Fruit fly (Drosophila melanogaster) whole organism, embryonic: ENCODE results near the gene qjt.

ENCODE experiments used
- CG10654 ChIP-seq: fragments of 200-800 bp; sonication (Bioruptor generic); optimal IDR thresholded peaks from 2 replicates; lab custom pipeline; 2016; ENCODE audit warnings: missing biosample characterization, missing genetic modification characterization
- CG10959 ChIP-seq: fragments of 200-800 bp; sonication (Bioruptor generic); IDR thresholded peaks from 2 replicates; pipeline ENCODE4 v1.3.6; 2022; ENCODE audit warnings: missing biosample characterization, missing genetic modification characterization
- CG12219 ChIP-seq: fragments of 200-800 bp; sonication (Bioruptor generic); optimal IDR thresholded peaks from 3 replicates; lab custom pipeline; 2018; ENCODE audit warnings: missing biosample characterization, mild to moderate bottlenecking, missing genetic modification characterization
- CG12942 ChIP-seq: fragments of 200-800 bp; sonication (Bioruptor generic); optimal IDR thresholded peaks from 3 replicates; lab custom pipeline; 2016; ENCODE audit warnings: missing biosample characterization, missing genetic modification characterization
- CG13296 ChIP-seq: fragments of 200-800 bp; sonication (Bioruptor generic); optimal IDR thresholded peaks from 3 replicates; lab custom pipeline; 2018; ENCODE audit warnings: missing biosample characterization, mild to moderate bottlenecking, missing genetic modification characterization
- CG15011 ChIP-seq: fragments of 200-800 bp; sonication (Bioruptor generic); optimal IDR thresholded peaks from 3 replicates; lab custom pipeline; 2018; ENCODE audit warnings: missing biosample characterization, mild to moderate bottlenecking, missing genetic modification characterization
- CG15073 ChIP-seq: fragments of 200-800 bp; sonication (Bioruptor generic); optimal IDR thresholded peaks from 2 replicates; lab custom pipeline; 2016; ENCODE audit warnings: missing biosample characterization, missing genetic modification characterization
- CG1529 ChIP-seq: fragments of 200-800 bp; sonication (Bioruptor generic); optimal IDR thresholded peaks from 3 replicates; lab custom pipeline; 2018; ENCODE audit warnings: missing biosample characterization, missing genetic modification characterization
- CG17802 ChIP-seq: fragments of 200-800 bp; sonication (Bioruptor generic); optimal IDR thresholded peaks from 2 replicates; lab custom pipeline; 2018; ENCODE audit warnings: missing biosample characterization, mild to moderate bottlenecking, missing genetic modification characterization, moderate library complexity
- CG2889 ChIP-seq: fragments of 200-800 bp; sonication (Bioruptor generic); IDR thresholded peaks from 3 replicates; pipeline ENCODE4 v1.3.6; 2022; ENCODE audit warnings: missing biosample characterization, missing genetic modification characterization
- CG33213 ChIP-seq: fragments of 200-800 bp; sonication (Bioruptor generic); optimal IDR thresholded peaks from 3 replicates; lab custom pipeline; 2016; ENCODE audit warnings: missing biosample characterization, missing genetic modification characterization
- CG4404 ChIP-seq: fragments of 200-800 bp; sonication (Bioruptor generic); IDR thresholded peaks from 2 replicates; pipeline ENCODE4 v1.3.6; 2022; ENCODE audit warnings: missing biosample characterization, missing genetic modification characterization
- CG4707 ChIP-seq: fragments of 200-800 bp; sonication (Bioruptor generic); optimal IDR thresholded peaks from 2 replicates; lab custom pipeline; 2018; ENCODE audit warnings: missing biosample characterization, mild to moderate bottlenecking, missing genetic modification characterization, moderate library complexity
- CG4730 ChIP-seq: fragments of 200-800 bp; sonication (Bioruptor generic); IDR thresholded peaks from 2 replicates; pipeline ENCODE4 v1.3.6; 2022; ENCODE audit warnings: missing biosample characterization, missing genetic modification characterization
- CG5245 ChIP-seq: fragments of 200-800 bp; sonication (Bioruptor generic); optimal IDR thresholded peaks from 3 replicates; lab custom pipeline; 2016; ENCODE audit warnings: missing biosample characterization, missing genetic modification characterization
- CG6765 ChIP-seq: fragments of 200-800 bp; sonication (Bioruptor generic); optimal IDR thresholded peaks from 3 replicates; lab custom pipeline; 2017; ENCODE audit warnings: missing biosample characterization, mild to moderate bottlenecking, missing genetic modification characterization
- CG8478 ChIP-seq: fragments of >200 bp; optimal IDR thresholded peaks from 2 replicates; lab custom pipeline; 2018
- CG9817 ChIP-seq: fragments of 200-800 bp; sonication (Bioruptor generic); optimal IDR thresholded peaks from 2 replicates; lab custom pipeline; 2018; ENCODE audit warnings: missing biosample characterization, mild to moderate bottlenecking, missing genetic modification characterization, moderate library complexity
- CTCF ChIP-seq: fragments of 200-800 bp; sonication (Bioruptor generic); optimal IDR thresholded peaks from 2 replicates; lab custom pipeline; 2017; ENCODE audit warnings: missing biosample characterization, mild to moderate bottlenecking, missing genetic modification characterization, moderate library complexity
- Camta ChIP-seq: fragments of 200-800 bp; sonication (Bioruptor generic); optimal IDR thresholded peaks from 2 replicates; lab custom pipeline; 2016; ENCODE audit warnings: missing biosample characterization, missing genetic modification characterization
- CrebB ChIP-seq: fragments of 200-800 bp; sonication (Bioruptor generic); optimal IDR thresholded peaks from 3 replicates; lab custom pipeline; 2018; ENCODE audit warnings: missing biosample characterization, mild to moderate bottlenecking, missing genetic modification characterization
- D19A ChIP-seq: fragments of 200-800 bp; optimal IDR thresholded peaks from 3 replicates; lab custom pipeline; 2019; ENCODE audit warnings: missing biosample characterization, mild to moderate bottlenecking, missing genetic modification characterization, moderate library complexity
- Drgx ChIP-seq: fragments of 200-800 bp; sonication (Bioruptor generic); IDR thresholded peaks from 2 replicates; pipeline ENCODE4 v1.3.6; 2022; ENCODE audit warnings: missing biosample characterization, missing genetic modification characterization
- HmgD ChIP-seq: fragments of 200-800 bp; sonication (Bioruptor generic); optimal IDR thresholded peaks from 3 replicates; lab custom pipeline; 2016; ENCODE audit warnings: missing biosample characterization, missing genetic modification characterization
- HmgZ ChIP-seq: fragments of 200-800 bp; sonication (Bioruptor generic); optimal IDR thresholded peaks from 2 replicates; lab custom pipeline; 2018; ENCODE audit warnings: missing biosample characterization, mild to moderate bottlenecking, missing genetic modification characterization
- MESR4 ChIP-seq: fragments of 200-800 bp; sonication (Bioruptor generic); optimal IDR thresholded peaks from 2 replicates; lab custom pipeline; 2018; ENCODE audit warnings: missing biosample characterization, mild to moderate bottlenecking, missing genetic modification characterization, moderate library complexity
- MTF-1 ChIP-seq: fragments of 200-800 bp; sonication (Bioruptor generic); optimal IDR thresholded peaks from 2 replicates; lab custom pipeline; 2018; ENCODE audit warnings: missing biosample characterization, mild to moderate bottlenecking, missing genetic modification characterization, borderline replicate concordance
- Meics ChIP-seq: fragments of 200-800 bp; sonication (Bioruptor generic); optimal IDR thresholded peaks from 2 replicates; lab custom pipeline; 2017; ENCODE audit warnings: missing biosample characterization, mild to moderate bottlenecking, missing genetic modification characterization
- NC2α ChIP-seq: fragments of 200-800 bp; sonication (Bioruptor generic); optimal IDR thresholded peaks from 2 replicates; lab custom pipeline; 2016; ENCODE audit warnings: missing biosample characterization, missing genetic modification characterization
- NFAT ChIP-seq: fragments of 200-800 bp; sonication (Bioruptor generic); IDR thresholded peaks from 2 replicates; pipeline ENCODE4 v1.3.6; 2022; ENCODE audit warnings: missing biosample characterization, missing genetic modification characterization
- Neu2 ChIP-seq: fragments of 200-800 bp; sonication (Bioruptor generic); optimal IDR thresholded peaks from 3 replicates; lab custom pipeline; 2016; ENCODE audit warnings: missing biosample characterization, missing genetic modification characterization, borderline replicate concordance
- NfI ChIP-seq: fragments of 200-800 bp; sonication (Bioruptor generic); optimal IDR thresholded peaks from 3 replicates; lab custom pipeline; 2018; ENCODE audit warnings: missing biosample characterization, mild to moderate bottlenecking, missing genetic modification characterization, moderate library complexity
- Trl ChIP-seq, 3 experiments: fragments of >200 bp in 2 of 3; fragments of 200-800 bp in 1 of 3; sonication (Bioruptor generic) in 1 of 3; optimal IDR thresholded peaks; 2 replicates in 1 of 3; 3 replicates in 2 of 3; lab custom pipeline; 2016 to 2017; ENCODE audit warnings: missing biosample characterization in 1 of 3, missing genetic modification characterization in 1 of 3
- ac ChIP-seq: fragments of 200-800 bp; sonication (Bioruptor generic); optimal IDR thresholded peaks from 3 replicates; lab custom pipeline; 2017; ENCODE audit warnings: missing biosample characterization, mild to moderate bottlenecking, missing genetic modification characterization
- bab2 ChIP-seq: fragments of 200-800 bp; sonication (Bioruptor generic); optimal IDR thresholded peaks from 2 replicates; lab custom pipeline; 2016; ENCODE audit warnings: missing biosample characterization, missing genetic modification characterization
- cad ChIP-seq: fragments of >200 bp; optimal IDR thresholded peaks from 2 replicates; lab custom pipeline; 2017; ENCODE audit warnings: missing biosample characterization, missing genetic modification characterization
- cas ChIP-seq: fragments of 200-800 bp; sonication (Bioruptor generic); IDR thresholded peaks from 2 replicates; pipeline ENCODE4 v1.3.6; 2022; ENCODE audit warnings: missing biosample characterization, missing genetic modification characterization
- da ChIP-seq: fragments of 200-800 bp; sonication (Bioruptor generic); optimal IDR thresholded peaks from 2 replicates; lab custom pipeline; 2016; ENCODE audit warnings: missing biosample characterization, missing genetic modification characterization
- dan ChIP-seq: fragments of 200-800 bp; sonication (Bioruptor generic); IDR thresholded peaks from 2 replicates; pipeline ENCODE4 v1.3.6; 2022; ENCODE audit warnings: missing biosample characterization, missing genetic modification characterization
- fd96Cb ChIP-seq: fragments of 200-800 bp; sonication (Bioruptor generic); optimal IDR thresholded peaks from 2 replicates; lab custom pipeline; 2018; ENCODE audit warnings: missing biosample characterization, mild to moderate bottlenecking, missing genetic modification characterization, moderate library complexity
- gce ChIP-seq: fragments of 200-800 bp; sonication (Bioruptor generic); IDR thresholded peaks from 3 replicates; pipeline ENCODE4 v1.3.6; 2022; ENCODE audit warnings: missing biosample characterization, missing genetic modification characterization
- gfzf ChIP-seq: fragments of 200-800 bp; sonication (Bioruptor generic); optimal IDR thresholded peaks from 2 replicates; lab custom pipeline; 2016; ENCODE audit warnings: missing biosample characterization, mild to moderate bottlenecking, missing genetic modification characterization, moderate library complexity
- hb ChIP-seq: fragments of 200-800 bp; sonication (Bioruptor generic); IDR thresholded peaks from 3 replicates; pipeline ENCODE4 v1.3.6; 2022; ENCODE audit warnings: missing biosample characterization, missing genetic modification characterization; ENCODE audit not compliant: partially characterized antibody
- lbe ChIP-seq: fragments of 200-800 bp; sonication (Bioruptor generic); optimal IDR thresholded peaks from 2 replicates; lab custom pipeline; 2016; ENCODE audit warnings: missing biosample characterization, mild to moderate bottlenecking, missing genetic modification characterization
- nmo ChIP-seq: fragments of 200-800 bp; sonication (Bioruptor generic); optimal IDR thresholded peaks from 2 replicates; lab custom pipeline; 2018; ENCODE audit warnings: missing biosample characterization, mild to moderate bottlenecking, missing genetic modification characterization, moderate library complexity
- pan ChIP-seq, 4 experiments: fragments of >200 bp in 3 of 4; fragments of 200-800 bp in 1 of 4; sonication (Bioruptor generic) in 1 of 4; optimal IDR thresholded peaks in 3 of 4; IDR thresholded peaks in 1 of 4; 2 replicates each; pipeline versions ENCODE4 v1.3.6 to Lab custom; 2017 to 2022; ENCODE audit warnings: missing biosample characterization in 2 of 4, missing genetic modification characterization in 2 of 4, mixed read lengths in 1 of 4
- pho ChIP-seq: fragments of 200-800 bp; sonication (Bioruptor generic); optimal IDR thresholded peaks from 2 replicates; lab custom pipeline; 2016; ENCODE audit warnings: missing biosample characterization, missing genetic modification characterization
- sens ChIP-seq: fragments of 200-800 bp; sonication (Bioruptor generic); peaks from one replicate; lab custom pipeline; 2016; ENCODE audit warnings: missing biosample characterization, missing genetic modification characterization
- seq ChIP-seq: fragments of 200-800 bp; sonication (Bioruptor generic); IDR thresholded peaks from 2 replicates; pipeline ENCODE4 v1.3.6; 2022; ENCODE audit warnings: missing biosample characterization, missing genetic modification characterization
- ssp ChIP-seq: fragments of 200-800 bp; sonication (Bioruptor generic); IDR thresholded peaks from 2 replicates; pipeline ENCODE4 v1.3.6; 2022; ENCODE audit warnings: missing biosample characterization, missing genetic modification characterization
- stc ChIP-seq: fragments of 200-800 bp; sonication (Bioruptor generic); IDR thresholded peaks from 2 replicates; pipeline ENCODE4 v1.3.6; 2022; ENCODE audit warnings: missing biosample characterization, missing genetic modification characterization
- wek ChIP-seq: fragments of 200-800 bp; sonication (Bioruptor generic); optimal IDR thresholded peaks from 3 replicates; lab custom pipeline; 2018; ENCODE audit warnings: missing biosample characterization, mild to moderate bottlenecking, missing genetic modification characterization, moderate library complexity

Gene qjt

DNA sequence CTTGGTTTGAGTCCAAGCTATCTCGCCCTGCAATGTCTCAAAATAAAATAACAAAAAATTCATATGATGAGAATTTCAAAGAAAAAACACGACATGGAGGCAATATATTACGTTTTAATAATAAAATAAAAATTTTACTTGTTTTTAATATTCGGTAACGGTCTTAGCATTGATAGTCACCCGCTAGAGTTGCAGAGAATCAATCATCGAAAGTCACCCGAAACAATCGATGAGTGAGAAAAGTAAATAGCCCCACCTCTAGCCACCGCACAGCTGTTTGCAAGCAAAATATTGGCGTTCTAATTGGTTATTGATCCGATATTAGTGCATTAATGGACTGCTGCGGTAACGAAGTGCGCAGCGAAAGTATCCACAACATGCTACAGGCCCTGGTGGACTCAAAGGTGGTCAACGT lies 2.9 kb upstream of the qjt start, which contains the start of gene CG34250 (continued):
- no peak for TF ChIP-seq CG1529 (GFP tag; lab: Kevin White, UChicago)
- no peak for TF ChIP-seq stc (GFP tag; lab: Robert Waterston, UW)
- TF ChIP-seq Meics (GFP tag; lab: Kevin White, UChicago), result peak; percentile 35
- TF ChIP-seq gfzf (GFP tag; lab: Kevin White, UChicago), result peak; percentile 39
- TF ChIP-seq fd96Cb (tag; lab: Kevin White, UChicago), result no peak
- TF ChIP-seq CG9817, result no peak
- no peak for TF ChIP-seq MTF-1 (GFP tag; lab: Kevin White, UChicago)
- TF ChIP-seq HmgD (GFP tag; lab: Kevin White, UChicago), result no peak
- no peak for TF ChIP-seq CG15073
- TF ChIP-seq ac (GFP tag; lab: Kevin White, UChicago), result no peak
- no peak for TF ChIP-seq cas (GFP tag; lab: Robert Waterston, UW)
- no peak for TF ChIP-seq bab2 (GFP tag; lab: Kevin White, UChicago)
- no peak for TF ChIP-seq dan (GFP tag; lab: Robert Waterston, UW)
- peak; percentile 59 for TF ChIP-seq HmgZ (tag; lab: Kevin White, UChicago)
- no peak for TF ChIP-seq CG15011 (GFP tag; lab: Kevin White, UChicago)
- no peak for TF ChIP-seq seq (GFP tag; lab: Robert Waterston, UW)
- no peak for TF ChIP-seq Trl (optimal IDR thresholded peaks at IDR 0.05; lab: Kevin White, UChicago)
- TF ChIP-seq Trl (GFP tag; optimal IDR thresholded peaks at IDR 0.05; lab: Kevin White, UChicago), result no peak
- no peak for TF ChIP-seq CG17802
- TF ChIP-seq CG2889 (GFP tag; lab: Robert Waterston, UW), result no peak
- TF ChIP-seq CG6765 (GFP tag; lab: Kevin White, UChicago), result no peak
- no peak for TF ChIP-seq CG8478 (lab: Kevin White, UChicago)
- TF ChIP-seq CG12942, result peak; percentile 46
- TF ChIP-seq NFAT (GFP tag; lab: Robert Waterston, UW), result no peak; the same call in 1 of the 2 replicates
- TF ChIP-seq CG33213 (GFP tag; lab: Kevin White, UChicago), result no peak
- no peak for TF ChIP-seq gce (GFP tag; lab: Robert Waterston, UW)
- no peak for TF ChIP-seq CrebB (tag; lab: Kevin White, UChicago)
- TF ChIP-seq Neu2, result no peak
- no peak for TF ChIP-seq NC2α (GFP tag; lab: Kevin White, UChicago)
- TF ChIP-seq CG4707, result no peak
- peak; percentile 67 for TF ChIP-seq lbe (GFP tag; lab: Kevin White, UChicago)
- TF ChIP-seq wek (GFP tag; lab: Kevin White, UChicago), result no peak
- TF ChIP-seq pan (optimal IDR thresholded peaks at IDR 0.05; lab: Kevin White, UChicago), result no peak
- no peak for TF ChIP-seq pan (GFP tag; optimal IDR thresholded peaks at IDR 0.05 in 1 of 2, IDR thresholded peaks at IDR 0.05 in 1 of 2)
- no peak for TF ChIP-seq CG4404
- no peak for TF ChIP-seq CG4730
- peak; percentile 89 for TF ChIP-seq MESR4 (GFP tag; lab: Kevin White, UChicago)
- no peak for TF ChIP-seq Camta
- peak; percentile 78 for TF ChIP-seq sens (GFP tag; lab: Kevin White, UChicago)
- no peak for TF ChIP-seq pho (GFP tag; lab: Kevin White, UChicago)
- TF ChIP-seq D19A (tag; lab: Kevin White, UChicago), result peak; percentile 37
- peak; percentile 11 for TF ChIP-seq CG10654
- no peak for TF ChIP-seq NfI (GFP tag; lab: Kevin White, UChicago)
- TF ChIP-seq ssp (GFP tag; lab: Robert Waterston, UW), result no peak
- no peak for TF ChIP-seq da (GFP tag; lab: Kevin White, UChicago)
- peak; percentile 22 for TF ChIP-seq CG5245 (GFP tag; lab: Kevin White, UChicago)
- TF ChIP-seq Drgx (GFP tag; lab: Robert Waterston, UW), result no peak
- TF ChIP-seq CG10959 (GFP tag; lab: Robert Waterston, UW), result no peak
- TF ChIP-seq CTCF (GFP tag; lab: Kevin White, UChicago), result peak; percentile 66
- TF ChIP-seq nmo (GFP tag; lab: Kevin White, UChicago), result peak; percentile 70
- TF ChIP-seq cad (GFP tag; lab: Kevin White, UChicago), result no peak
- no peak for TF ChIP-seq hb
- TF ChIP-seq CG13296 (GFP tag; lab: Kevin White, UChicago), result no peak
- no peak for TF ChIP-seq CG12219 (GFP tag; lab: Kevin White, UChicago)
